Worm (Caenorhabditis elegans): Measurements from ENCODE around the gene prmn-1.

prmn-1 gene

ce11 chrX:11357516-11357915 is 27.4 kb upstream of the prmn-1 start, which contains the start of gene pgp-4:
pgp-4 (plus strand) TSS chrX:11357816.
- TF ChIP-seq K12H6.12 (tag; optimal IDR thresholded peaks at IDR 0.05) (no peak), Y95B8A.8 (GFP tag; IDR thresholded peaks at IDR 0.05) (no peak), let-526 (GFP tag; IDR thresholded peaks at IDR 0.05) (no peak), hlh-26 (GFP tag; conservative IDR thresholded peaks at IDR 0.05) (no peak), ztf-18 (tag; optimal IDR thresholded peaks at IDR 0.05) (no peak), madf-10 (tag; optimal IDR thresholded peaks at IDR 0.05) (no peak), gei-17 (GFP tag; optimal IDR thresholded peaks at IDR 0.05) (no peak), die-1 (tag; optimal IDR thresholded peaks at IDR 0.05) (no peak), ZK185.1 (tag; optimal IDR thresholded peaks at IDR 0.05; ENCODE audit: poor library complexity, severe bottlenecking) (no peak), F52B5.7 (tag; optimal IDR thresholded peaks at IDR 0.05) (no peak), him-1 (tag; optimal IDR thresholded peaks at IDR 0.05) (no peak), lin-54 (GFP tag; optimal IDR thresholded peaks at IDR 0.05) (no peak), nfyb-1 (GFP tag; IDR thresholded peaks at IDR 0.05) (no peak), tbp1 (GFP tag; optimal IDR thresholded peaks at IDR 0.05) (no peak), cebp-2 (GFP tag; IDR thresholded peaks at IDR 0.05) (no peak), egl-18 (GFP tag; IDR thresholded peaks at IDR 0.05) (no peak), somi-1 (GFP tag; optimal IDR thresholded peaks at IDR 0.05) (no peak), attf-6 (GFP tag; IDR thresholded peaks at IDR 0.05) (no peak), dox-1 (GFP tag; IDR thresholded peaks at IDR 0.05) (no peak)

- TF ChIP-seq gei-17 (GFP tag; optimal IDR thresholded peaks at IDR 0.05) (no peak), dox-1 (GFP tag; IDR thresholded peaks at IDR 0.05) (no peak), madf-10 (tag; optimal IDR thresholded peaks at IDR 0.05) (no peak), nhr-179 (tag; optimal IDR thresholded peaks at IDR 0.05) (no peak), hmg-20 (GFP tag; IDR thresholded peaks at IDR 0.05) (no peak), lin-26 (GFP tag; IDR thresholded peaks at IDR 0.05) (no peak), snpc-1.1 (tag; optimal IDR thresholded peaks at IDR 0.05; ENCODE audit: insufficient read depth) (no peak), mes-4 (tag; optimal IDR thresholded peaks at IDR 0.05) (no peak), die-1 (tag; optimal IDR thresholded peaks at IDR 0.05) (no peak)
Observed at ce11 chrX:11364914-11365313, 20.0 kb upstream of the prmn-1 start.

- 0 out of 2 replicates have a peak, but pooled peaks have one; percentile 14 for TF ChIP-seq egl-44 (GFP tag; IDR thresholded peaks at IDR 0.05)
- TF ChIP-seq hrde-1 (tag; optimal IDR thresholded peaks at IDR 0.05; ENCODE audit: borderline replicate concordance) = no peak
- TF ChIP-seq zfh-2 (GFP tag; conservative IDR thresholded peaks at IDR 0.05) = peak; percentile 73
Observed at ce11 chrX:11365995-11366394, 18.9 kb upstream of the prmn-1 start.

ce11 chrX:11367087-11367486 is 17.8 kb upstream of the prmn-1 start:
- no peak for TF ChIP-seq B0035.1 (tag; optimal IDR thresholded peaks at IDR 0.05)
- TF ChIP-seq let-526 (GFP tag; IDR thresholded peaks at IDR 0.05) = no peak
- TF ChIP-seq nhr-80 (tag; optimal IDR thresholded peaks at IDR 0.05) = peak; percentile 32
- TF ChIP-seq B0336.3 (GFP tag; IDR thresholded peaks at IDR 0.05) = no peak

- no peak for TF ChIP-seq cebp-2 (GFP tag; IDR thresholded peaks at IDR 0.05)
- no peak for TF ChIP-seq die-1 (tag; optimal IDR thresholded peaks at IDR 0.05)
- no peak for TF ChIP-seq sea-2 (GFP tag; IDR thresholded peaks at IDR 0.05)
Observed at ce11 chrX:11367640-11368039, 17.2 kb upstream of the prmn-1 start.

ce11 chrX:11368417-11368816 is 16.5 kb upstream of the prmn-1 start, which contains the start of gene ttyh-1:
ttyh-1 (plus strand) TSS chrX:11368717.
- no peak for TF ChIP-seq madf-10 (tag; optimal IDR thresholded peaks at IDR 0.05)
- TF ChIP-seq xnd-1 (tag; optimal IDR thresholded peaks at IDR 0.05) = no peak
- no peak for TF ChIP-seq Y95B8A.8 (GFP tag; IDR thresholded peaks at IDR 0.05)
- TF ChIP-seq F57A8.1 (GFP tag; optimal IDR thresholded peaks at IDR 0.05) = no peak
- no peak for TF ChIP-seq aptf-3 (GFP tag; IDR thresholded peaks at IDR 0.05)
- no peak for TF ChIP-seq ets-4 (GFP tag; optimal IDR thresholded peaks at IDR 0.05)
- no peak for TF ChIP-seq him-1 (tag; optimal IDR thresholded peaks at IDR 0.05)
- no peak for TF ChIP-seq sdz-38 (tag; optimal IDR thresholded peaks at IDR 0.05)
- no peak for TF ChIP-seq snpc-3.4 (tag; optimal IDR thresholded peaks at IDR 0.05)
- no peak for TF ChIP-seq dpl-1 (GFP tag; optimal IDR thresholded peaks at IDR 0.05)
